Fruit fly (Drosophila melanogaster) whole organism, embryonic: ENCODE measurements around the gene CG13601.

Source experiments
- ATbp ChIP-seq: fragments of 200-800 bp; sonication (Bioruptor generic); optimal IDR thresholded peaks from 2 replicates; lab custom pipeline; 2017; ENCODE audit warnings: missing biosample characterization, mild to moderate bottlenecking, missing genetic modification characterization, missing genetic modification reagents
- Blimp-1 ChIP-seq: fragments of 200-800 bp; sonication (Bioruptor generic); optimal IDR thresholded peaks from 3 replicates; lab custom pipeline; 2018; ENCODE audit warnings: missing biosample characterization, missing genetic modification characterization, mild to moderate bottlenecking, moderate library complexity, missing genetic modification reagents
- CG10274 ChIP-seq: fragments of 200-800 bp; sonication (Bioruptor generic); optimal IDR thresholded peaks from 3 replicates; lab custom pipeline; 2017; ENCODE audit warnings: missing biosample characterization, mild to moderate bottlenecking, missing genetic modification characterization
- CG12659 ChIP-seq: fragments of 200-800 bp; sonication (Bioruptor generic); optimal IDR thresholded peaks from 3 replicates; lab custom pipeline; 2017; ENCODE audit warnings: mild to moderate bottlenecking, missing biosample characterization, missing genetic modification reagents, missing genetic modification characterization
- CG13894 ChIP-seq: fragments of 200-800 bp; sonication (Bioruptor generic); optimal IDR thresholded peaks from 3 replicates; lab custom pipeline; 2018; ENCODE audit warnings: missing biosample characterization, mild to moderate bottlenecking, missing genetic modification characterization, moderate library complexity
- CG14710 ChIP-seq: fragments of 200-800 bp; sonication (Bioruptor generic); optimal IDR thresholded peaks from 3 replicates; lab custom pipeline; 2019; ENCODE audit warnings: missing biosample characterization, mild to moderate bottlenecking, missing genetic modification characterization, moderate library complexity
- CG15269 ChIP-seq: fragments of 200-800 bp; sonication (Bioruptor generic); optimal IDR thresholded peaks from 2 replicates; lab custom pipeline; 2018; ENCODE audit warnings: missing biosample characterization, mild to moderate bottlenecking, missing genetic modification characterization, moderate library complexity
- CG15601 ChIP-seq: fragments of 200-800 bp; sonication (Bioruptor generic); optimal IDR thresholded peaks from 3 replicates; lab custom pipeline; 2019; ENCODE audit warnings: missing biosample characterization, mild to moderate bottlenecking, missing genetic modification characterization, moderate library complexity
- CG15696 ChIP-seq: fragments of 200-800 bp; sonication (Bioruptor generic); optimal IDR thresholded peaks from 2 replicates; lab custom pipeline; 2019; ENCODE audit warnings: missing biosample characterization, mild to moderate bottlenecking, missing genetic modification characterization, moderate library complexity
- CG18011 ChIP-seq: fragments of 200-800 bp; sonication (Bioruptor generic); optimal IDR thresholded peaks from 2 replicates; lab custom pipeline; 2017; ENCODE audit warnings: missing biosample characterization, missing genetic modification characterization, mild to moderate bottlenecking, moderate library complexity, missing genotype
- CG1832 ChIP-seq: fragments of 200-800 bp; sonication (Bioruptor generic); optimal IDR thresholded peaks from 2 replicates; lab custom pipeline; 2017; ENCODE audit warnings: missing biosample characterization, mild to moderate bottlenecking, missing genetic modification characterization, inconsistent platforms
- CG18619 ChIP-seq: fragments of 200-800 bp; sonication (Bioruptor generic); optimal IDR thresholded peaks from 3 replicates; lab custom pipeline; 2017; ENCODE audit warnings: missing biosample characterization, mild to moderate bottlenecking, missing genetic modification characterization
- CG30431 ChIP-seq: fragments of 200-800 bp; sonication (Bioruptor generic); optimal IDR thresholded peaks from 2 replicates; lab custom pipeline; 2017; ENCODE audit warnings: missing biosample characterization, missing genetic modification characterization
- CG31365 ChIP-seq: fragments of 200-800 bp; sonication (Bioruptor generic); optimal IDR thresholded peaks from 2 replicates; lab custom pipeline; 2018; ENCODE audit warnings: missing biosample characterization, mild to moderate bottlenecking, missing genetic modification characterization
- CG6683 ChIP-seq: fragments of 200-800 bp; sonication (Bioruptor generic); optimal IDR thresholded peaks from 2 replicates; lab custom pipeline; 2017; ENCODE audit warnings: missing biosample characterization, mild to moderate bottlenecking, missing genetic modification characterization, missing genetic modification reagents
- CG7556 ChIP-seq: fragments of 200-800 bp; sonication (Bioruptor generic); optimal IDR thresholded peaks from 2 replicates; lab custom pipeline; 2017; ENCODE audit warnings: missing biosample characterization, mild to moderate bottlenecking, missing genetic modification characterization
- CG8290 ChIP-seq, 3 experiments: fragments of 200-800 bp; sonication (Bioruptor generic); optimal IDR thresholded peaks; 2 replicates each; lab custom pipeline; 2016 to 2019; ENCODE audit warnings: missing biosample characterization in 3 of 3, missing genetic modification characterization in 3 of 3, mild to moderate bottlenecking in 2 of 3, moderate library complexity in 1 of 3
- CG8478 ChIP-seq: fragments of >200 bp; optimal IDR thresholded peaks from 2 replicates; lab custom pipeline; 2018
- CG8765 ChIP-seq: fragments of 200-800 bp; sonication (Bioruptor generic); IDR thresholded peaks from 2 replicates; pipeline ENCODE4 v1.3.6; 2022; ENCODE audit warnings: missing biosample characterization, missing genetic modification characterization
- CG8924 ChIP-seq: fragments of 200-800 bp; optimal IDR thresholded peaks from 3 replicates; lab custom pipeline; 2019; ENCODE audit warnings: missing biosample characterization, mild to moderate bottlenecking, missing genetic modification characterization, moderate library complexity
- Ets97D ChIP-seq: fragments of 200-800 bp; sonication (Bioruptor generic); optimal IDR thresholded peaks from 3 replicates; lab custom pipeline; 2016; ENCODE audit warnings: missing biosample characterization, missing genetic modification characterization
- HHEX ChIP-seq: fragments of 200-800 bp; sonication (Bioruptor generic); optimal IDR thresholded peaks from 3 replicates; lab custom pipeline; 2017; ENCODE audit warnings: missing biosample characterization, mild to moderate bottlenecking, missing genetic modification characterization, missing genetic modification reagents
- Hey ChIP-seq: fragments of 200-800 bp; sonication (Bioruptor generic); optimal IDR thresholded peaks from 3 replicates; lab custom pipeline; 2018; ENCODE audit warnings: missing biosample characterization, mild to moderate bottlenecking, missing genetic modification characterization
- Hr39 ChIP-seq: fragments of >200 bp; optimal IDR thresholded peaks from 2 replicates; lab custom pipeline; 2017
- Hr78 ChIP-seq, 2 experiments: fragments of 200-800 bp in 1 of 2; fragments of >200 bp in 1 of 2; sonication (Bioruptor generic) in 1 of 2; optimal IDR thresholded peaks; 2 replicates each; lab custom pipeline; 2017 to 2019; ENCODE audit warnings: missing biosample characterization in 2 of 2, missing genetic modification characterization in 2 of 2, mild to moderate bottlenecking in 1 of 2, moderate library complexity in 1 of 2
- MTF-1 ChIP-seq: fragments of 200-800 bp; sonication (Bioruptor generic); optimal IDR thresholded peaks from 2 replicates; lab custom pipeline; 2018; ENCODE audit warnings: missing biosample characterization, mild to moderate bottlenecking, missing genetic modification characterization, borderline replicate concordance
- Meics ChIP-seq: fragments of 200-800 bp; sonication (Bioruptor generic); optimal IDR thresholded peaks from 2 replicates; lab custom pipeline; 2017; ENCODE audit warnings: missing biosample characterization, mild to moderate bottlenecking, missing genetic modification characterization
- NC2β ChIP-seq: fragments of 200-800 bp; sonication (Bioruptor generic); optimal IDR thresholded peaks from 2 replicates; lab custom pipeline; 2016; ENCODE audit warnings: missing biosample characterization, missing genetic modification characterization
- Nf-YA ChIP-seq: fragments of 200-800 bp; sonication (Bioruptor generic); IDR thresholded peaks from 2 replicates; pipeline ENCODE4 v1.3.6; 2022; ENCODE audit warnings: missing biosample characterization, missing genetic modification characterization
- Nf-YB ChIP-seq: fragments of 200-800 bp; sonication (Bioruptor generic); optimal IDR thresholded peaks from 3 replicates; lab custom pipeline; 2019; ENCODE audit warnings: missing biosample characterization, mild to moderate bottlenecking, missing genetic modification characterization, moderate library complexity
- TFAM ChIP-seq: fragments of 200-800 bp; sonication (Bioruptor generic); optimal IDR thresholded peaks from 2 replicates; lab custom pipeline; 2017; ENCODE audit warnings: missing biosample characterization, missing genetic modification characterization, inconsistent platforms
- Usf ChIP-seq: fragments of 200-800 bp; sonication (Bioruptor generic); optimal IDR thresholded peaks from 2 replicates; lab custom pipeline; 2017; ENCODE audit warnings: missing genotype, missing biosample characterization, missing genetic modification characterization
- bsh ChIP-seq, 2 experiments: fragments of 200-800 bp; sonication (Bioruptor generic); optimal IDR thresholded peaks; 2 replicates each; lab custom pipeline; 2017 to 2018; ENCODE audit warnings: mild to moderate bottlenecking in 2 of 2, missing biosample characterization in 2 of 2, missing genetic modification characterization in 2 of 2, moderate library complexity in 1 of 2
- cg ChIP-seq: fragments of 200-800 bp; sonication (Bioruptor generic); optimal IDR thresholded peaks from 3 replicates; lab custom pipeline; 2019; ENCODE audit warnings: missing biosample characterization, mild to moderate bottlenecking, missing genetic modification characterization, moderate library complexity
- ci ChIP-seq: fragments of 200-800 bp; sonication (Bioruptor generic); IDR thresholded peaks from 3 replicates; pipeline ENCODE4 v1.3.6; 2022; ENCODE audit warnings: missing biosample characterization, missing genetic modification characterization
- crol ChIP-seq: fragments of 200-800 bp; sonication (Bioruptor generic); IDR thresholded peaks from 2 replicates; pipeline ENCODE4 v1.3.6; 2022; ENCODE audit warnings: missing biosample characterization, missing genetic modification characterization
- fd64A ChIP-seq: fragments of 200-800 bp; sonication (Bioruptor generic); optimal IDR thresholded peaks from 3 replicates; lab custom pipeline; 2018; ENCODE audit warnings: missing biosample characterization, mild to moderate bottlenecking, missing genetic modification characterization
- gfzf ChIP-seq: fragments of 200-800 bp; sonication (Bioruptor generic); optimal IDR thresholded peaks from 2 replicates; lab custom pipeline; 2016; ENCODE audit warnings: missing biosample characterization, mild to moderate bottlenecking, missing genetic modification characterization, moderate library complexity
- mam ChIP-seq: fragments of 200-800 bp; sonication (Bioruptor generic); optimal IDR thresholded peaks from 3 replicates; lab custom pipeline; 2016; ENCODE audit warnings: missing biosample characterization, missing genetic modification characterization
- mirr ChIP-seq: fragments of 200-800 bp; sonication (Bioruptor generic); optimal IDR thresholded peaks from 3 replicates; lab custom pipeline; 2018; ENCODE audit warnings: missing biosample characterization, mild to moderate bottlenecking, missing genetic modification characterization
- mld ChIP-seq: fragments of 200-800 bp; sonication (Bioruptor generic); IDR thresholded peaks from 3 replicates; pipeline ENCODE4 v1.3.6; 2022; ENCODE audit warnings: missing biosample characterization, missing genetic modification characterization; ENCODE audit not compliant: partially characterized antibody
- nerfin-2 ChIP-seq: fragments of 200-800 bp; sonication (Bioruptor generic); IDR thresholded peaks from 2 replicates; pipeline ENCODE4 v1.3.6; 2022; ENCODE audit warnings: missing biosample characterization, missing genetic modification characterization; ENCODE audit not compliant: partially characterized antibody
- pan ChIP-seq, 4 experiments: fragments of >200 bp in 3 of 4; fragments of 200-800 bp in 1 of 4; sonication (Bioruptor generic) in 1 of 4; optimal IDR thresholded peaks in 3 of 4; IDR thresholded peaks in 1 of 4; 2 replicates each; pipeline versions ENCODE4 v1.3.6 to Lab custom; 2017 to 2022; ENCODE audit warnings: missing biosample characterization in 2 of 4, missing genetic modification characterization in 2 of 4, mixed read lengths in 1 of 4
- ro ChIP-seq: fragments of 200-800 bp; sonication (Bioruptor generic); IDR thresholded peaks from 2 replicates; pipeline ENCODE4 v1.3.6; 2022; ENCODE audit warnings: missing biosample characterization, missing genetic modification characterization
- scrt ChIP-seq: fragments of 200-800 bp; sonication (Bioruptor generic); optimal IDR thresholded peaks from 2 replicates; lab custom pipeline; 2018; ENCODE audit warnings: missing biosample characterization, mild to moderate bottlenecking, missing genetic modification characterization, moderate library complexity
- sens ChIP-seq: fragments of 200-800 bp; sonication (Bioruptor generic); peaks from one replicate; lab custom pipeline; 2016; ENCODE audit warnings: missing biosample characterization, missing genetic modification characterization
- sisA ChIP-seq: fragments of 200-800 bp; sonication (Bioruptor generic); IDR thresholded peaks from 2 replicates; pipeline ENCODE4 v1.3.6; 2022; ENCODE audit warnings: missing biosample characterization, missing genetic modification characterization
- vvl ChIP-seq: fragments of 200-800 bp; sonication (Bioruptor generic); IDR thresholded peaks from 2 replicates; pipeline ENCODE4 v1.3.6; 2022; ENCODE audit warnings: missing biosample characterization, missing genetic modification characterization
- zfh1 ChIP-seq: fragments of 200-800 bp; sonication (Bioruptor generic); IDR thresholded peaks from 3 replicates; pipeline ENCODE4 v1.3.6; 2022; ENCODE audit warnings: missing biosample characterization, missing genetic modification characterization

Gene CG13601

DNA sequence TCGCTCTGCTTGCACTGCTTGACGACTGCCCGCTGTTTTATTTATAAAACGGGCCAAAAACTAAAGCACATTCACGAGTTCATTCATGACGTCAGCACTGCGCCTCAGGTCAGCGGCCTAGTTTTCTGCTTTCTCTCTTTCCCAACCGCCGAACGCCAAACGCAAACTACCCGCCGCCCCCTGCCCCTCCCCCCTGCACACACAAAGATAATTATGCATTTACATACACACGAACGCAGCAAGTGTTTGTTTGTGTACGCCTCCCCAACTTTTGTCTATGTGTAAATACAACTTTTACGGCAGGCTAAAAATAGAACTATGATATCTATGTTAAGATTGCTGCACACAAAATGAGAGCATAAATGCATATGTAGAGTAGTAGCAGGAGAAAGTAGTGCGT lies 43.8 kb upstream of the CG13601 start:
- TF ChIP-seq Blimp-1, result peak; percentile 34
- TF ChIP-seq CG18619 (GFP tag; lab: Kevin White, UChicago), result no peak
- TF ChIP-seq cg, result peak; percentile 60
- peak; percentile 11 for TF ChIP-seq MTF-1 (GFP tag; lab: Kevin White, UChicago)
- TF ChIP-seq CG8290 (GFP tag; optimal IDR thresholded peaks at IDR 0.05; lab: Kevin White, UChicago), result no peak
- no peak for TF ChIP-seq CG8290 (tag; optimal IDR thresholded peaks at IDR 0.05; lab: Kevin White, UChicago)
- peak; percentile 51; the same call in 1 of the 3 replicates for TF ChIP-seq ci (GFP tag; lab: Robert Waterston, UW)
- no peak for TF ChIP-seq mam (GFP tag; lab: Kevin White, UChicago)
- TF ChIP-seq scrt, result no peak
- no peak for TF ChIP-seq CG15696 (tag; lab: Kevin White, UChicago)
- no peak for TF ChIP-seq Usf (GFP tag; lab: Kevin White, UChicago)
- peak; percentile 81 for TF ChIP-seq crol (GFP tag; lab: Robert Waterston, UW)
- TF ChIP-seq CG1832 (GFP tag; lab: Kevin White, UChicago), result no peak
- TF ChIP-seq CG7556 (GFP tag; lab: Kevin White, UChicago), result no peak
- no peak for TF ChIP-seq sisA (GFP tag; lab: Robert Waterston, UW)
- TF ChIP-seq vvl (GFP tag; lab: Robert Waterston, UW), result peak; percentile 33; the same call in 1 of the 2 replicates
- peak in 1 of 2 experiments; percentile 43 for TF ChIP-seq Hr78 (GFP tag; optimal IDR thresholded peaks at IDR 0.05; lab: Kevin White, UChicago)
- no peak for TF ChIP-seq NC2β (GFP tag; lab: Kevin White, UChicago)
- no peak for TF ChIP-seq mld (GFP tag; lab: Robert Waterston, UW)
- no peak for TF ChIP-seq zfh1 (GFP tag; lab: Robert Waterston, UW)
- TF ChIP-seq Hr39 (lab: Kevin White, UChicago), result no peak
- peak; percentile 31 for TF ChIP-seq ATbp (GFP tag; lab: Kevin White, UChicago)
- peak; percentile 89 for TF ChIP-seq CG31365 (tag; lab: Kevin White, UChicago)
- TF ChIP-seq fd64A (GFP tag; lab: Kevin White, UChicago), result peak; percentile 11

DNA sequence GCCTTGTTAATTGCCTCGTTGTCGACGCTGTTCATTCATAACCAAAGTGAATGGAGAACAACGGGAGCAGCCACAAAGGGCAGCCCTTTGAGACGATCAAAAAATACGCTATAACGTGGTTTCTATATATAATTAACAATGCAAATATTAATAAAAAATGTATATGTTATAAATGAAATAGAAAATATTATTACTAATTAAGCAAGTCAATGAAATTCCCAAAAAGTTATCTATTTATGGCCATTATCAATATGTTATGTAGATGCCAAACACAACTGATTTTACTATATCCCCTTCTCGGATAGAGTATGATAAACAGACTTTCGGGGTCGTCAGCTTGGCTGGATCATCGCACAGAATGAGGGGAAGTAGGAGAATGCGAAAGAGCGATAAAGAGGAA lies 42.0 kb upstream of the CG13601 start:
- TF ChIP-seq Hey (tag; lab: Kevin White, UChicago), result no peak
- TF ChIP-seq pan (optimal IDR thresholded peaks at IDR 0.05; lab: Kevin White, UChicago), result no peak
- peak in 1 of 2 experiments; percentile 64 for TF ChIP-seq pan (GFP tag; optimal IDR thresholded peaks at IDR 0.05 in 1 of 2, IDR thresholded peaks at IDR 0.05 in 1 of 2)
- no peak for TF ChIP-seq Usf (GFP tag; lab: Kevin White, UChicago)
- peak; percentile 63 for TF ChIP-seq HHEX (GFP tag; lab: Kevin White, UChicago)
- TF ChIP-seq CG15601 (tag; lab: Kevin White, UChicago), result peak; percentile 25
- TF ChIP-seq gfzf (GFP tag; lab: Kevin White, UChicago), result no peak
- peak; percentile 2 for TF ChIP-seq CG14710 (tag; lab: Kevin White, UChicago)
- TF ChIP-seq CG12659 (GFP tag; lab: Kevin White, UChicago), result peak; percentile 53
- TF ChIP-seq CG10274, result no peak
- TF ChIP-seq CG6683 (GFP tag; lab: Kevin White, UChicago), result no peak
- no peak for TF ChIP-seq Nf-YB (GFP tag; lab: Kevin White, UChicago)
- peak; percentile 54 for TF ChIP-seq CG8924 (tag; lab: Kevin White, UChicago)
- TF ChIP-seq CG30431, result no peak
- no peak for TF ChIP-seq TFAM (GFP tag; lab: Kevin White, UChicago)
- TF ChIP-seq Ets97D, result no peak
- peak; percentile 75 for TF ChIP-seq CG15269 (tag; lab: Kevin White, UChicago)
- no peak for TF ChIP-seq CG8765 (GFP tag; lab: Robert Waterston, UW)
- peak; percentile 64 for TF ChIP-seq sens (GFP tag; lab: Kevin White, UChicago)
- TF ChIP-seq nerfin-2 (GFP tag; lab: Robert Waterston, UW), result no peak
- no peak for TF ChIP-seq mirr
- TF ChIP-seq CG18011 (GFP tag; lab: Kevin White, UChicago), result no peak
- peak; percentile 58 for TF ChIP-seq Nf-YA (GFP tag; lab: Robert Waterston, UW)
- peak; percentile 41 for TF ChIP-seq Meics
- no peak for TF ChIP-seq CG13894
- TF ChIP-seq CG8478 (lab: Kevin White, UChicago), result no peak
- TF ChIP-seq ro (GFP tag; lab: Robert Waterston, UW), result no peak
- TF ChIP-seq bsh (GFP tag; optimal IDR thresholded peaks at IDR 0.05; lab: Kevin White, UChicago), result peak in 1 of 2 experiments; percentile 53
